Fruit fly (Drosophila melanogaster): ENCODE data around the gene CG8960.
A peak's percentile ranks its signal among the peaks of the same experiment; 100 is the strongest.

CG8960 gene

dm6 chr3L:2229172-2229696 is 32.4 kb downstream of the CG8960 start, which contains the start of gene Oseg2:
TSS of gene Oseg2 (plus strand) at chr3L:2229646.
- TF ChIP-seq Eip78C (GFP tag), result peak; percentile 45
- TF ChIP-seq CG7368 (GFP tag; optimal IDR thresholded peaks at IDR 0.05), result peak; percentile 53
- no peak for TF ChIP-seq lz (GFP tag; optimal IDR thresholded peaks at IDR 0.05)

DNA sequence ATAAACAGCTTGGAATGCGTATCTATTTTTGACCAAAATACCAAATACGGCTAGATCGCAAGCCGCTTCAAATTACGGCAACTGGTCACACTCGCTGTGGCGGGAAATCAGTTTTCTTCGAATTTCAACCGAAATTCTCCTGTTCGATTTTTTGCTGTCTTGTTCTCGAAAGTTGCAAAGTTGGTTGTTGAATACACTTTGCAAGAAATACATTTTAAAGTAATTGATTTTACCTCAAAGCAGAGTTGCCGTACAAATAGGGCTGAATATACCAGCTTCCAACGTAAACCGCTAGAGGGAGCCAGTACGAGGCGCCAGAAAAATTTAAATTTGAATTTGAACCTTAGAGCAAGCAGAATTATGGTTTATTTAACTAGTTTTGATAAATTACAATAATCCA is 40.2 kb downstream of the CG8960 start, which contains the start of gene CG9018:
CG9018 (minus strand) TSS at position 43 of the 400 bp plus-strand sequence.
- TF ChIP-seq Hr4 (GFP tag; optimal IDR thresholded peaks at IDR 0.05), result no peak

dm6 chr3L:2237543-2238233 is 40.9 kb downstream of the CG8960 start, which contains the start of gene ACXD:
TSS of gene ACXD (plus strand) at chr3L:2237608.
- no peak for TF ChIP-seq Hr38 (GFP tag; optimal IDR thresholded peaks at IDR 0.05)
- no peak for TF ChIP-seq achi (GFP tag; optimal IDR thresholded peaks at IDR 0.05)
- no peak for TF ChIP-seq Eip93F (GFP tag; optimal IDR thresholded peaks at IDR 0.05)
- TF ChIP-seq topi (GFP tag; optimal IDR thresholded peaks at IDR 0.05), result no peak
- TF ChIP-seq CG8632 (GFP tag; optimal IDR thresholded peaks at IDR 0.05), result no peak
- TF ChIP-seq CG4318 (GFP tag; optimal IDR thresholded peaks at IDR 0.05), result no peak
- TF ChIP-seq CG6276 (GFP tag; optimal IDR thresholded peaks at IDR 0.05), result no peak
- TF ChIP-seq vri (GFP tag; optimal IDR thresholded peaks at IDR 0.05), result peak; percentile 46
- peak; percentile 78 for TF ChIP-seq svp (GFP tag)
- TF ChIP-seq Gug (GFP tag; IDR thresholded peaks at IDR 0.05), result no peak
- no peak for TF ChIP-seq ss (GFP tag; optimal IDR thresholded peaks at IDR 0.05)
- TF ChIP-seq CG10669 (GFP tag; optimal IDR thresholded peaks at IDR 0.05), result no peak
- TF ChIP-seq CG34406 (GFP tag; optimal IDR thresholded peaks at IDR 0.05), result no peak

DNA sequence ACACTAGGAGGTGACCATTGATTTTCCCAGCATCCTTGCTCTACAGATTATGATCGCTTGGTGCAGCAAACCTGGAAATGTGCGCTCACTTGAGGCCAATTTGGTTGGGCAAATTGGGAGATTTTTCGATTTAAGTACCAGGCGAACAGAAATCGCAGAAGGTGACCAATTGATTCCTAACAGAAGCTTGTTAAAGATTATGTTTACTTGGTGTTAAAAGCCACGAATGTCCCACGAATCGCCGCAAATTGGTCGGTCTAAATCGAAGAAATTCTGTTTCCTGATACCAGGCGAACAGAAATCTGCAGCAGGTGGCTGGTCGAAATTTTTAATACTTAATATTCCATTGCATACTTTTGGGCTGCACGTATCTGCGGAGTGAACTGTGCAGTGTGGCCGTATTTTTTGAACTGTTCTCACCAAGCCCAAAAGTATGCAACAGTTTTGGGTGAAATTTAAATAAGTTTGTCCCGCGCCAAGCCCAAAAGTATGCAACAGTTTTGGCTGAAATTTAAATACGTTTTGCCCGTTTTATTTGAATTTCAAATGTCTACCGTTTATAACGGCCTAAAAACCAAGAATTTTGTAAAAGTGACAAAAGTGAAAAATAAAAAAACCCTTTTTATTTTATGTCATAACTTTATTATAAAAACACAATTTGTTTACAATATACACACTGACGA is 47.2 kb downstream of the CG8960 start, which contains the start of gene CG32301:
CG32301 (plus strand) TSS at position 633 of the 683 bp plus-strand sequence.
- TF ChIP-seq Smox (GFP tag; optimal IDR thresholded peaks at IDR 0.05), result no peak
- TF ChIP-seq CG8319 (GFP tag; optimal IDR thresholded peaks at IDR 0.05), result peak; percentile 8
- no peak for TF ChIP-seq CG10631 (GFP tag; optimal IDR thresholded peaks at IDR 0.05)
- TF ChIP-seq CG15336 (GFP tag; IDR thresholded peaks at IDR 0.05), result 0 out of 2 replicates have a peak, but pooled peaks have one; percentile 13
- no peak for TF ChIP-seq Eip75B (GFP tag; optimal IDR thresholded peaks at IDR 0.05)
- TF ChIP-seq CG34406 (GFP tag; optimal IDR thresholded peaks at IDR 0.05), result no peak
- TF ChIP-seq Lpt (GFP tag; optimal IDR thresholded peaks at IDR 0.05), result no peak
- TF ChIP-seq CG32006 (GFP tag; optimal IDR thresholded peaks at IDR 0.05), result no peak
- TF ChIP-seq fd85E (GFP tag; optimal IDR thresholded peaks at IDR 0.05), result no peak
- TF ChIP-seq Met (GFP tag; optimal IDR thresholded peaks at IDR 0.05), result no peak
- no peak for TF ChIP-seq CG4318 (GFP tag; optimal IDR thresholded peaks at IDR 0.05)

Data from whole organism, prepupa.